Fruit fly (Drosophila melanogaster): ENCODE data around the gene Rnp4F.

Gene Rnp4F

dm6 chrX:5286513-5286912, 36.0 kb downstream of the Rnp4F start:
- TF ChIP-seq EcR (GFP tag; optimal IDR thresholded peaks at IDR 0.05) (no peak), usp (GFP tag; optimal IDR thresholded peaks at IDR 0.05) (no peak), CG8478 (optimal IDR thresholded peaks at IDR 0.05) (no peak), pan (optimal IDR thresholded peaks at IDR 0.05) (no peak), psq (optimal IDR thresholded peaks at IDR 0.05) (no peak), Dll (optimal IDR thresholded peaks at IDR 0.05) (no peak)

dm6 chrX:5285835-5286234, 36.7 kb downstream of the Rnp4F start:
- TF ChIP-seq usp (GFP tag; optimal IDR thresholded peaks at IDR 0.05) = no peak
- TF ChIP-seq pan (optimal IDR thresholded peaks at IDR 0.05) = no peak
